Worm (Caenorhabditis elegans): Measurements from ENCODE around the gene F46C3.2.

The F46C3.2 gene

DNA sequence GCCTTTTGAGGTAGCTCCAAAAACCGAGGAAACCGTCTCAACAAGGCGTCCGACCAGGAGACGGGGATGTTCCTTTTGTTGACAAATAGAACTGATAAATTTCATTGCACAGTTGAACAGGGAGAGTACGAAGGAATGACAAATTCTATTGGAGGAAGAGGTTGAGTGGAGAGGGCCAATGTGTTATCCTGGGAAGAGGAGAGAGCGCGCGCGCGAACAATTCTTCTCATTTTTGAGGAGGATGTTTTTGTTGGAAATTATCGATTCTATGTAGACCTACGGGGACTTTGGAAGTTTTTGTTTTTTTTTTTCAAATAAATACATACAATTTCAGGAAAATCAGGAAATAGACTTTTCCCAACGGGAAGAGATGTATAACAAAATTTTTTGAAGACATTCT lies 19.1 kb upstream of the F46C3.2 start:
- no peak for TF ChIP-seq unc-62 (GFP tag; optimal IDR thresholded peaks at IDR 0.05)

- no peak for TF ChIP-seq unc-62 (GFP tag; optimal IDR thresholded peaks at IDR 0.05)
These were observed 16.9 kb upstream of the F46C3.2 start for ce11 chrX:11435488-11435887.

DNA sequence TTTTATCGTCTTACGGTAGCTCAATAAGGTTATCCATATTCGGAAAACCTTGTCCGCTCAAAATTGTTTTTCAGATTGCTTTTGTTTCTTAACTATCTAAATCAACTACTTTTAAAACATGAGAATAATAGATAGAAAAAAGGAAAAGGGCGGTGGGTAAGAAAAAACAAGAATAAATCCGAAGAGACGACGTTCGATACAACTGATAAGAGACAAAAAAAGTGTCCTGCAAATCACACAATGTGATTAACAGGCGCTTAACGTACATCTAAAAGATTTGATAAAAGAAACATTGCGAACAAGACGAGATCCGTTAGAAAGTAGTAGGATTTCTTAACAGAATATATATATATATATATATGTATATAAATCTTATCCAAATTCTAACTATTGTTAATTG lies 14.9 kb upstream of the F46C3.2 start, which contains the start of gene hum-4:
Gene hum-4, minus strand, starts transcription at position 101 of the 400 bp plus-strand sequence.
- no peak for TF ChIP-seq unc-62 (GFP tag; optimal IDR thresholded peaks at IDR 0.05)

ce11 chrX:11427550-11427949 lies 9.0 kb upstream of the F46C3.2 start:
- no peak for TF ChIP-seq unc-62 (GFP tag; optimal IDR thresholded peaks at IDR 0.05)

- no peak for TF ChIP-seq unc-62 (GFP tag; optimal IDR thresholded peaks at IDR 0.05)
These were observed 8.1 kb upstream of the F46C3.2 start for ce11 chrX:11426647-11427046.

DNA sequence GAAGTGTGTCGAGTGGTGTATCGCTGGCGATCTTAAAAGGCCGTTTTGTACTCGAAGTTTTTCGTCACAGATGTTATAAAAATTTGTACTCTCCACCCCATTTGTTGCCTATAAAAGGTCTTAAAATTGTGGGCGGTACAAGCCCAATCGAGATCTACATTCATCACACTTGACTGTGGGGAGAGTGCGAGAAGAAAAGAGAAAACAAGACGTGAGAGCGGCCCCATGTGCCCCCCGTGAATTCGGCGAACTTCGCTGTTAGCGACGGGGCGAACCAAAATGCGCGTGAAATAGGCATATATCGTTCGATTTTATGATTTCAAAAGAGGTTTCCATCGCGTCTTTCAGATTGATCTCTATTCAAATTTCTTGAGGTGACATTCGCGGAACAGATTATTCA lies 1.4 kb upstream of the F46C3.2 start, which contains the start of gene F46C3.6:
Gene F46C3.6, minus strand, starts transcription at position 87 of the 400 bp plus-strand sequence.
- TF ChIP-seq unc-62 (GFP tag; optimal IDR thresholded peaks at IDR 0.05) = no peak

- TF ChIP-seq unc-62 (GFP tag; optimal IDR thresholded peaks at IDR 0.05) = no peak
These were observed 3.6 kb downstream of the F46C3.2 start, which contains the start of gene pek-1 for ce11 chrX:11414837-11415550. pek-1 (minus strand) TSS chrX:11414887.

DNA sequence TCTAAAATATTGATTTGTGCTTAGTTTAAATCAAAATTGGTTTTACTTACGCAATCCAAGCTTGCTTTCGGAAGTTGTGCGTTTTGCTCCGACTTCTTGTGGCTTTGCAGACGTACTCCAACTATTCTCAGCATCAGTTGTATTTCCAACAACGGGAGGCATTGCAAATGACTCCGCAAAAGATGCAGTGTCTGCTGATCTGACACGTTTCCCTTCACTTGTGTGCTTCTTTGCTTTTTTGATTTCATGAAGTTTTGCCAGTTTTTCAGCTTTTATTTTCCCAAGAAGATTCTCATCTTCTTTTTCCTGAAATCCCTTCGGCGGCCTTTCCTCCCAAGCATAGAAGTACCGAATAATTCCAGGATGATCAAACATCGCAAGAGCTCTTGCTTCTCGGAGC lies 6.9 kb downstream of the F46C3.2 start:
- TF ChIP-seq unc-62 (GFP tag; optimal IDR thresholded peaks at IDR 0.05) = no peak

DNA sequence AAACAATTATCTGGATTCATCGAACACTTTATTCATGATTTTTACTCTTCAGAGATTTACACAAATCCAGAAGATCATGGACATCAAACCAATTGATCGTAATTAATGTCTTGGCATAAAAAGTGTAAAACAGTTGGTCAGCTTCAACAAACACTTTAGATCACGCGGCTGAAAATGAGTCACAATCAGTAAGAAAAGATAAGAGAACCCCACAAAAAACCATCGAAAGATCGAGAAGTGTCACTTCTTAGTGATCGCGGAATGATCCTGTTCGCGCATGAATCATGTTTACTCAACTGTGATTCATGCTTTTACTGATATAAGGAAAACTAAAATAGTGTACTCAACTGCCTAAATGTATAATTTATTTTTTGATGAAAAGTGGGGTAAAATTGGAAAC lies 9.1 kb downstream of the F46C3.2 start:
- TF ChIP-seq unc-62 (GFP tag; optimal IDR thresholded peaks at IDR 0.05) = no peak

DNA sequence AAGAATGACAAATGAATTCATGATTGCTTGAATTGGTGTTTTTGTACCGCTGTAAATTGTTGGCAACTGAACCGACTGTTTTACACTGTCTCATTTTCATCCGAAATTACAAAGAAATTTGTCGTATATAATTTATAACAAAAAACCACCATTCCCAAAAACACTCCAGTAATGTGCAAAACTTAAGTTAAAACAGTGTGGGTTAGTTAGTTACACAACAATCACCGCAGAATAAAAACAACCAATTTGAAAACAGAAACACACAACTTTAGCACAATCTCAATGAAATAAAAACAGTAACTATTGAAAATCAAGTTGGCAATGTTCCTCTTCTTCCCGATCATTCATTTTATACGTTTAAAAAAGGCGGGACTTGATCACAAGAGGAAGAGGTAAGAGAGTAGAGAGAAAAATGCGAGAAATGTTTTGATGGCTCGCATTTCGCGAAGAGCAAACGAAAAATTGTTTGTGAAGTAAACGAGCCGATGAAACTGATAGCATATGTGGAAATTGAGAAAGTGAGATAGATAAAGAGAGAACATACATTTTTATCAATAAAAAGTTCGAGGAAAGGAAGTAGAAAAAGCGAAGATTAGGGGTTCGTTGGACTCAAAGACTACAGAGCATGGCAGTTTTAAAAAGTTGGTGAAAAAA lies 10.8 kb downstream of the F46C3.2 start, which contains the start of gene F08B12.4:
Gene F08B12.4, minus strand, starts transcription at position 51 of the 654 bp plus-strand sequence.
- TF ChIP-seq unc-62 (GFP tag; optimal IDR thresholded peaks at IDR 0.05) = no peak

DNA sequence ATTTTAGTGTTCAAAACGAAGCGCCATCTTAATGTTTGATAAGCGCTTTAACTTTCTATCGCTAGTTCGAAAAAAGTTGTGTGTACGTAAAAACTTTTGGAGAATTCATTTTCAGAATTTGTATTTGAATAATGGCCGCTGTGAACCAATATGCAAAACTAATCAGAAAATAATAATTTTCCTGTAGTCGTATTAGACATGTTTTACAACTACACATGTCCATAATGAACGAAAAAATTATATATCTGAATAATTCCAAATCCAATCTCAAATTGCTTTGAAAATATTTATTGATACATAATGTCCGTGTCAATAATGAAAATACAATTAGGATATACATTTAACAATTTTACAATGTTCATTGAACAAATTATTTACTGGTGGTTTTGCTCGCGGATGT lies 11.8 kb downstream of the F46C3.2 start:
- no peak for TF ChIP-seq unc-62 (GFP tag; optimal IDR thresholded peaks at IDR 0.05)

DNA sequence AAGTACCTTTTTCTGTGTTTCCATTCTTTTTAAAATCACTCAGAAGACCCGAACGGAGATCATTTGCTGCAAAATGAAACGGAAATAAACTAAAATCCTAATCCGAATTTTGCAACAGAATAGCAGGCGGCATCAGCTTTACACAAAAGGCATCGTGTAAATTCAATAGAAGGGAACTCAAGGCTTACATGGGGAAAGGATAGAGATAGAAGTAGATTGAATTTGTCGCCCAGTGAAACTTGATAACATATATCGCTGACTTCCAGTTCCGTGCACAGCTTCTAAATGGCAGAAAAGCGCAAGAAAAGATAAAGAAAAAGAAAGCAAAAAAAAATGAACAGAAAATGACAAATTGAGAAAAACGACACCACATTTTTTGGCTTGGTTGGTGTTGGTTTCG lies 12.7 kb downstream of the F46C3.2 start, which contains the start of gene slo-2:
Gene slo-2, minus strand, starts transcription at position 24 of the 400 bp plus-strand sequence.
- no peak for TF ChIP-seq unc-62 (GFP tag; optimal IDR thresholded peaks at IDR 0.05)

ce11 chrX:11400467-11401184 lies 17.9 kb downstream of the F46C3.2 start:
- no peak for TF ChIP-seq unc-62 (GFP tag; optimal IDR thresholded peaks at IDR 0.05)

DNA sequence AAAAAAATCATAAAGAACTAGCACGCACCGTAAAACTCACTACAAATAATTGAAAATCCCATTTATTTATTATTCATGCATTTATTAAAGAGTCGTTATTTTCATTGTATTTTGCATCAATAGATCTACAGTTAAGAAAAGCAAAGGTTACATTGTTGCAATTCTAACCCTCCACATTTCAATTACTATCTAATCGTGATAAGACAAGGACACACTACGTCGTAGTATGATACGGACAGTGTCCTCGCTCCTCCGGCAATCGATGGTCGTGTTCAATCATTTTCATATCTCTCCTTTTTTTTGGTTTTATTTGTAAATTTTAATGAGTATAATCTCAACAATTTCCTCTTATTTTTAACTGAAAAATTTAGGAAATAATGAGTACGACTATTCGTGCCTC lies 25.6 kb downstream of the F46C3.2 start, which contains the start of gene prx-12:
Gene prx-12, plus strand, starts transcription at position 371 of the 400 bp plus-strand sequence.
- TF ChIP-seq unc-62 (GFP tag; optimal IDR thresholded peaks at IDR 0.05) = no peak

DNA sequence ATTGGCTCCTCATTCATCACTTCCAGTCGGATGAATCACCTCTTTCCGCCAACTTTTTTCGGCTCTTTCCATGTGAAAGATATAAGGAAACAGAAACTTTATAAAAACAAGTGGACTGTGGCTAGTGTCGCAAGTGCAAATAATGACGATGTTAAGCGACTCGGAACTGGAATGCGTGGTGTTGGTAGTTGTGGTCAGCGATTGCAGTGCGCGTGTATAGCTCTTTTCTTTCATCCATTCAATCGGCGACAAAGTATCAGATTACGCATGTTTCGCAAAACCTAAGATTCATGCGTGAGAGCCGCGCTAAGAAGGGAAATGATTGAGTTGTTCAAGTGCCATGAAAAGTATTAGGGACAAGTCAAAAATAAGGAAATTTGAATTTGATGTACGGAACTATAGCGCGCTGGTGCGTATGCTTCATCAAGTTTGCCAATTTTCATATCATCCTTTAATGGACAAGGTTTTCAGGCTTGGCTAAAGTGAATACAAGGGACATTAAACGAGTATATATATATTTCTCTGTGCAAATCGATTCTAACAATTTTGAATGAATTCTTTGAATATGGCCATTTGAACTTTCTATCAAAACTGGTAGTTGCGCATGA lies 30.7 kb downstream of the F46C3.2 start:
- TF ChIP-seq unc-62 (GFP tag; optimal IDR thresholded peaks at IDR 0.05) = no peak

- TF ChIP-seq unc-62 (GFP tag; optimal IDR thresholded peaks at IDR 0.05) = no peak
These were observed 31.7 kb downstream of the F46C3.2 start for ce11 chrX:11386903-11387302.
